Fruit fly (Drosophila melanogaster) whole organism, prepupa: ENCODE measurements around the gene CG7059.

Source experiments
- Blimp-1 ChIP-seq: fragments of 200-800 bp; sonication (Bioruptor generic); optimal IDR thresholded peaks from 3 replicates; lab custom pipeline; 2017; ENCODE audit warnings: missing biosample characterization, missing genetic modification characterization, mild to moderate bottlenecking, moderate library complexity, missing genetic modification reagents
- CG10631 ChIP-seq: fragments of 200-800 bp; sonication (Bioruptor generic); optimal IDR thresholded peaks from 2 replicates; lab custom pipeline; 2016; ENCODE audit warnings: missing biosample characterization, missing genetic modification characterization
- CG10669 ChIP-seq: fragments of 200-800 bp; sonication (Bioruptor generic); optimal IDR thresholded peaks from 3 replicates; lab custom pipeline; 2018; ENCODE audit warnings: missing biosample characterization, mild to moderate bottlenecking, missing genetic modification characterization, moderate library complexity
- CG11294 ChIP-seq: fragments of 200-800 bp; sonication (Bioruptor generic); IDR thresholded peaks from 2 replicates; pipeline ENCODE4 v1.3.6; 2022; ENCODE audit warnings: missing biosample characterization, missing genetic modification characterization
- CG11762 ChIP-seq: fragments of 200-800 bp; sonication (Bioruptor generic); optimal IDR thresholded peaks from 3 replicates; lab custom pipeline; 2016; ENCODE audit warnings: missing biosample characterization, missing genetic modification characterization; ENCODE audit not compliant: insufficient read depth
- CG1621 ChIP-seq: fragments of 200-800 bp; sonication (Bioruptor generic); optimal IDR thresholded peaks from 3 replicates; lab custom pipeline; 2018; ENCODE audit warnings: missing biosample characterization, mild to moderate bottlenecking, missing genetic modification characterization
- CG16779 ChIP-seq: fragments of 200-800 bp; sonication (Bioruptor generic); optimal IDR thresholded peaks from 3 replicates; lab custom pipeline; 2017; ENCODE audit warnings: missing biosample characterization, mild to moderate bottlenecking, missing genetic modification characterization
- CG3032 ChIP-seq: fragments of 200-800 bp; optimal IDR thresholded peaks from 2 replicates; lab custom pipeline; 2019; ENCODE audit warnings: missing biosample characterization, mild to moderate bottlenecking, missing genetic modification characterization, moderate library complexity
- CG31627 ChIP-seq: fragments of 200-800 bp; sonication (Bioruptor generic); optimal IDR thresholded peaks from 3 replicates; lab custom pipeline; 2016; ENCODE audit warnings: missing biosample characterization, missing genetic modification characterization
- CG32006 ChIP-seq: fragments of 200-800 bp; sonication (Bioruptor generic); optimal IDR thresholded peaks from 3 replicates; lab custom pipeline; 2017; ENCODE audit warnings: missing biosample characterization, mild to moderate bottlenecking, missing genetic modification characterization
- CG34406 ChIP-seq: fragments of 200-800 bp; sonication (Bioruptor generic); optimal IDR thresholded peaks from 3 replicates; lab custom pipeline; 2016; ENCODE audit warnings: missing biosample characterization, missing genetic modification characterization
- CG6163 ChIP-seq: fragments of 200-800 bp; sonication (Bioruptor generic); IDR thresholded peaks from 3 replicates; pipeline ENCODE4 v1.3.6; 2022; ENCODE audit warnings: missing biosample characterization, missing genetic modification characterization
- CG6276 ChIP-seq: fragments of 200-800 bp; sonication (Bioruptor generic); optimal IDR thresholded peaks from 2 replicates; lab custom pipeline; 2017; ENCODE audit warnings: missing biosample characterization, mild to moderate bottlenecking, missing genetic modification characterization
- CG6854 ChIP-seq: fragments of 200-800 bp; sonication (Bioruptor generic); optimal IDR thresholded peaks from 2 replicates; lab custom pipeline; 2017; ENCODE audit warnings: missing biosample characterization, mild to moderate bottlenecking, missing genetic modification characterization
- CG8119 ChIP-seq: fragments of 200-800 bp; sonication (Bioruptor generic); IDR thresholded peaks from 3 replicates; pipeline ENCODE4 v1.3.6; 2022; ENCODE audit warnings: missing biosample characterization, missing genetic modification characterization
- CG8319 ChIP-seq: fragments of 200-800 bp; sonication (Bioruptor generic); optimal IDR thresholded peaks from 3 replicates; lab custom pipeline; 2016; ENCODE audit warnings: missing biosample characterization, missing genetic modification characterization
- CG8632 ChIP-seq: fragments of 200-800 bp; sonication (Bioruptor generic); optimal IDR thresholded peaks from 3 replicates; lab custom pipeline; 2016; ENCODE audit warnings: missing biosample characterization, missing genetic modification characterization
- CG9139 ChIP-seq: fragments of 200-800 bp; sonication (Bioruptor generic); optimal IDR thresholded peaks from 3 replicates; lab custom pipeline; 2017; ENCODE audit warnings: missing biosample characterization, mild to moderate bottlenecking, missing genetic modification characterization
- Eip75B ChIP-seq: fragments of 200-800 bp; sonication (Bioruptor generic); optimal IDR thresholded peaks from 3 replicates; lab custom pipeline; 2016; ENCODE audit warnings: missing biosample characterization, missing genetic modification characterization
- Eip78C ChIP-seq: fragments of 200-800 bp; sonication (Bioruptor generic); peaks from one replicate; lab custom pipeline; 2016; ENCODE audit warnings: missing biosample characterization, missing genetic modification characterization
- Eip93F ChIP-seq: fragments of 200-800 bp; sonication (Bioruptor generic); optimal IDR thresholded peaks from 2 replicates; lab custom pipeline; 2016; ENCODE audit warnings: missing biosample characterization, mild to moderate bottlenecking, missing genetic modification characterization
- Ets21C ChIP-seq: fragments of 200-800 bp; sonication (Bioruptor generic); optimal IDR thresholded peaks from 3 replicates; lab custom pipeline; 2016; ENCODE audit warnings: missing biosample characterization, missing genetic modification characterization
- Ets96B ChIP-seq: fragments of 200-800 bp; optimal IDR thresholded peaks from 2 replicates; lab custom pipeline; 2019; ENCODE audit warnings: missing biosample characterization, mild to moderate bottlenecking, missing genetic modification characterization, moderate library complexity
- Gug ChIP-seq: fragments of 200-800 bp; sonication (Bioruptor generic); IDR thresholded peaks from 2 replicates; pipeline ENCODE4 v1.3.6; 2022; ENCODE audit warnings: missing biosample characterization, missing genetic modification characterization
- Hr38 ChIP-seq: sonication (Bioruptor generic); optimal IDR thresholded peaks from 2 replicates; lab custom pipeline; 2016; ENCODE audit warnings: missing biosample characterization, missing genetic modification characterization
- Hr39 ChIP-seq: fragments of 200-800 bp; sonication (Bioruptor generic); optimal IDR thresholded peaks from 2 replicates; lab custom pipeline; 2016; ENCODE audit warnings: missing biosample characterization, missing genetic modification characterization
- Hr4 ChIP-seq: fragments of 200-800 bp; sonication (Bioruptor generic); optimal IDR thresholded peaks from 3 replicates; lab custom pipeline; 2016; ENCODE audit warnings: missing biosample characterization, missing genetic modification characterization
- Lpt ChIP-seq: fragments of 200-800 bp; sonication (Bioruptor generic); optimal IDR thresholded peaks from 3 replicates; lab custom pipeline; 2016; ENCODE audit warnings: missing biosample characterization, missing genetic modification characterization
- Met ChIP-seq: fragments of 200-800 bp; sonication (Bioruptor generic); optimal IDR thresholded peaks from 3 replicates; lab custom pipeline; 2016; ENCODE audit warnings: missing biosample characterization, missing genetic modification characterization
- Smox ChIP-seq: fragments of 200-800 bp; sonication (Bioruptor generic); optimal IDR thresholded peaks from 3 replicates; lab custom pipeline; 2016; ENCODE audit warnings: missing biosample characterization, missing genetic modification characterization
- Sox14 ChIP-seq: fragments of 200-800 bp; sonication (Bioruptor generic); optimal IDR thresholded peaks from 3 replicates; lab custom pipeline; 2016; ENCODE audit warnings: missing biosample characterization, missing genetic modification characterization
- Sox15 ChIP-seq: fragments of 200-800 bp; sonication (Bioruptor generic); optimal IDR thresholded peaks from 3 replicates; lab custom pipeline; 2016; ENCODE audit warnings: missing biosample characterization, missing genetic modification characterization
- achi ChIP-seq: fragments of 200-800 bp; sonication (Bioruptor generic); optimal IDR thresholded peaks from 3 replicates; lab custom pipeline; 2016; ENCODE audit warnings: missing biosample characterization, missing genetic modification characterization
- cyc ChIP-seq: fragments of 200-800 bp; sonication (Bioruptor generic); optimal IDR thresholded peaks from 3 replicates; lab custom pipeline; 2016; ENCODE audit warnings: missing biosample characterization, missing genetic modification characterization
- dac ChIP-seq: fragments of 200-800 bp; sonication (Bioruptor generic); optimal IDR thresholded peaks from 2 replicates; lab custom pipeline; 2017; ENCODE audit warnings: missing biosample characterization, mild to moderate bottlenecking, missing genetic modification characterization
- dsx ChIP-seq: fragments of 200-800 bp; optimal IDR thresholded peaks from 3 replicates; lab custom pipeline; 2019; ENCODE audit warnings: missing biosample characterization, mild to moderate bottlenecking, missing genetic modification characterization, moderate library complexity; ENCODE audit not compliant: poor library complexity, severe bottlenecking
- eg ChIP-seq: fragments of 200-800 bp; sonication (Bioruptor generic); IDR thresholded peaks from 3 replicates; pipeline ENCODE4 v1.3.6; 2022; ENCODE audit warnings: missing biosample characterization, missing genetic modification characterization
- fd85E ChIP-seq: fragments of 200-800 bp; sonication (Bioruptor generic); optimal IDR thresholded peaks from 3 replicates; lab custom pipeline; 2016; ENCODE audit warnings: missing biosample characterization, missing genetic modification characterization
- lz ChIP-seq: fragments of 200-800 bp; sonication (Bioruptor generic); optimal IDR thresholded peaks from 3 replicates; lab custom pipeline; 2016; ENCODE audit warnings: missing biosample characterization, missing genetic modification characterization
- net ChIP-seq: fragments of 200-800 bp; sonication (Bioruptor generic); optimal IDR thresholded peaks from 3 replicates; lab custom pipeline; 2016; ENCODE audit warnings: missing biosample characterization, missing genetic modification characterization
- salr ChIP-seq, 2 experiments: fragments of 200-800 bp; sonication (Bioruptor generic); optimal IDR thresholded peaks; 3 replicates each; lab custom pipeline; 2016 to 2018; ENCODE audit warnings: missing biosample characterization in 2 of 2, missing genetic modification characterization in 2 of 2, mild to moderate bottlenecking in 1 of 2
- spab ChIP-seq: fragments of 200-800 bp; sonication (Bioruptor generic); optimal IDR thresholded peaks from 2 replicates; lab custom pipeline; 2017; ENCODE audit warnings: missing biosample characterization, mild to moderate bottlenecking, missing genetic modification characterization, missing genetic modification reagents
- ss ChIP-seq, 2 experiments: fragments of 200-800 bp; sonication (Bioruptor generic); optimal IDR thresholded peaks; 2 replicates in 1 of 2; 3 replicates in 1 of 2; lab custom pipeline; 2017 to 2018; ENCODE audit warnings: mild to moderate bottlenecking in 2 of 2, missing biosample characterization in 2 of 2, missing genetic modification characterization in 2 of 2, moderate library complexity in 1 of 2
- svp ChIP-seq: fragments of 200-800 bp; sonication (Bioruptor generic); peaks from one replicate; lab custom pipeline; 2016; ENCODE audit warnings: missing biosample characterization, missing genetic modification characterization
- topi ChIP-seq: fragments of 200-800 bp; sonication (Bioruptor generic); optimal IDR thresholded peaks from 3 replicates; lab custom pipeline; 2016; ENCODE audit warnings: missing biosample characterization, missing genetic modification characterization
- vri ChIP-seq: fragments of 200-800 bp; sonication (Bioruptor generic); optimal IDR thresholded peaks from 3 replicates; lab custom pipeline; 2016; ENCODE audit warnings: missing biosample characterization, mild to moderate bottlenecking, missing genetic modification characterization

Gene CG7059

dm6 chr3R:22358810-22359209 lies 30.8 kb upstream of the CG7059 start (continued):
- TF ChIP-seq dac (GFP tag; lab: Kevin White, UChicago) (no peak), Hr4 (GFP tag; lab: Kevin White, UChicago) (peak; percentile 89), Ets96B (tag; lab: Kevin White, UChicago) (peak; percentile 84), CG1621 (tag; lab: Kevin White, UChicago) (peak; percentile 82), CG8632 (GFP tag; lab: Kevin White, UChicago) (peak; percentile 79), Smox (GFP tag; lab: Kevin White, UChicago) (peak; percentile 81), fd85E (GFP tag; lab: Kevin White, UChicago) (peak; percentile 20), CG11294 (GFP tag; lab: Robert Waterston, UW) (peak; percentile 84), eg (GFP tag; lab: Robert Waterston, UW) (peak; percentile 94), CG16779 (tag; lab: Kevin White, UChicago) (peak; percentile 36), Eip78C (GFP tag; lab: Kevin White, UChicago) (peak; percentile 97), Ets21C (GFP tag; lab: Kevin White, UChicago) (peak; percentile 53), Sox14 (peak; percentile 87), svp (GFP tag; lab: Kevin White, UChicago) (peak; percentile 96), Met (GFP tag; lab: Kevin White, UChicago) (peak; percentile 77), Eip75B (GFP tag; lab: Kevin White, UChicago) (peak; percentile 75), CG9139 (GFP tag; lab: Kevin White, UChicago) (no peak)

dm6 chr3R:22362218-22362907 lies 27.2 kb upstream of the CG7059 start, which contains the start of the genes JMJD6, CG7071 and Muted:
Gene JMJD6 (minus strand): TSS chr3R:22362371.
Gene CG7071 (plus strand): TSS chr3R:22362620.
Gene Muted (plus strand): TSS chr3R:22362620.
- TF ChIP-seq net, result peak; percentile 80
- peak; percentile 89 for TF ChIP-seq Hr39 (GFP tag; lab: Kevin White, UChicago)
- TF ChIP-seq CG31627 (GFP tag; lab: Kevin White, UChicago), result peak; percentile 92
- peak; percentile 88 for TF ChIP-seq Sox14
- peak; percentile 88 for TF ChIP-seq Ets21C (GFP tag; lab: Kevin White, UChicago)
- TF ChIP-seq CG8319 (GFP tag; lab: Kevin White, UChicago), result peak; percentile 78
- TF ChIP-seq fd85E (GFP tag; lab: Kevin White, UChicago), result peak; percentile 59
- peak; percentile 88 for TF ChIP-seq CG11294 (GFP tag; lab: Robert Waterston, UW)
- peak; percentile 72 for TF ChIP-seq Lpt (GFP tag; lab: Kevin White, UChicago)
- peak; percentile 67 to 72 for TF ChIP-seq salr (GFP tag; optimal IDR thresholded peaks at IDR 0.05; lab: Kevin White, UChicago)
- TF ChIP-seq Hr4 (GFP tag; lab: Kevin White, UChicago), result peak; percentile 92
- TF ChIP-seq Sox15 (GFP tag; lab: Kevin White, UChicago), result peak; percentile 83
- TF ChIP-seq cyc (GFP tag; lab: Kevin White, UChicago), result peak; percentile 90
- TF ChIP-seq CG32006 (GFP tag; lab: Kevin White, UChicago), result peak; percentile 85
- TF ChIP-seq CG34406 (GFP tag; lab: Kevin White, UChicago), result peak; percentile 85
- TF ChIP-seq spab (GFP tag; lab: Kevin White, UChicago), result peak; percentile 47
- TF ChIP-seq CG10669 (GFP tag; lab: Kevin White, UChicago), result peak; percentile 76
- peak; percentile 72 for TF ChIP-seq dac (GFP tag; lab: Kevin White, UChicago)
- peak; percentile 47 for TF ChIP-seq CG1621 (tag; lab: Kevin White, UChicago)
- TF ChIP-seq lz (GFP tag; lab: Kevin White, UChicago), result peak; percentile 93
- peak; percentile 67 for TF ChIP-seq CG6276 (GFP tag; lab: Kevin White, UChicago)
- TF ChIP-seq Blimp-1 (GFP tag; lab: Kevin White, UChicago), result peak; percentile 60
- peak; percentile 91 for TF ChIP-seq CG10631 (GFP tag; lab: Kevin White, UChicago)
- peak; percentile 88 for TF ChIP-seq Eip93F (GFP tag; lab: Kevin White, UChicago)
- TF ChIP-seq CG3032 (tag; lab: Kevin White, UChicago), result peak; percentile 78
- TF ChIP-seq CG8632 (GFP tag; lab: Kevin White, UChicago), result peak; percentile 75
- TF ChIP-seq CG16779 (tag; lab: Kevin White, UChicago), result peak; percentile 54
- peak; percentile 57 for TF ChIP-seq dsx (GFP tag; lab: Kevin White, UChicago)
- peak; percentile 88 for TF ChIP-seq Eip75B (GFP tag; lab: Kevin White, UChicago)
- peak; percentile 96 for TF ChIP-seq achi (GFP tag; lab: Kevin White, UChicago)
- peak; percentile 88 for TF ChIP-seq topi (GFP tag; lab: Kevin White, UChicago)
- peak; percentile 87 for TF ChIP-seq CG6163 (GFP tag; lab: Robert Waterston, UW)
- peak; percentile 58 for TF ChIP-seq CG11762 (GFP tag; lab: Kevin White, UChicago)
- TF ChIP-seq vri (GFP tag; lab: Kevin White, UChicago), result peak; percentile 79
- TF ChIP-seq Gug, result peak; percentile 83
- TF ChIP-seq CG8119 (GFP tag; lab: Robert Waterston, UW), result peak; percentile 74; the same call in 2 of the 3 replicates
- no peak for TF ChIP-seq Hr38
- peak; percentile 61 to 68 for TF ChIP-seq ss (GFP tag; optimal IDR thresholded peaks at IDR 0.05; lab: Kevin White, UChicago)
- TF ChIP-seq CG6854, result peak; percentile 60
